Worm (Caenorhabditis elegans): ENCODE data around the gene C50H11.8.

DNA sequence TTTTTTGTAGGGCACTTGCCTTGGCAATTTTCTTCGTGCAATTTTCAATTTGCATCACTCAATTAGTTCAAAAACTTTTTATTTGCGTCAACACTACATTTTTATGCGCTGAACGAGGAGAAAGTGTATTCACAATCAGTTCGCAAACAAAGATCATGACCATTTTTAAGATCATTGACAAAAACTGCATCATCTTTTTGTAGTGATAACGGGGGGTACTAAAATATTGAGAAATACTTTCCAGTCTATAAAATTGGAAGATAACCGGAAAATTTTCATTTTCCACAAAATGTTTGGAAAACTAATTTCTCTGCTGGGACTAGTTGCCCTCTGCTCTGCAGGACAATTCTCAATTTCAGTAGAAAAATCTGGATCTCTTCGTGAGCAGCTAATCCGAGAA, 30.1 kb upstream of the C50H11.8 start, which contains the start of gene asp-8:
- TF ChIP-seq aly-1 (tag; optimal IDR thresholded peaks at IDR 0.05) (no peak), ama-1 (optimal IDR thresholded peaks at IDR 0.05) (no peak), hmbx-1 (tag; optimal IDR thresholded peaks at IDR 0.05) (no peak), tbx-11 (GFP tag; IDR thresholded peaks at IDR 0.05) (no peak), flt-1 (GFP tag; IDR thresholded peaks at IDR 0.05) (no peak), ceh-36 (tag; optimal IDR thresholded peaks at IDR 0.05) (no peak)
